Fruit fly (Drosophila melanogaster) whole organism, embryonic: Measurements from ENCODE around the gene Mkp3.

ENCODE experiments used
- CG13296 ChIP-seq: fragments of 200-800 bp; sonication (Bioruptor generic); optimal IDR thresholded peaks from 3 replicates; lab custom pipeline; 2018; ENCODE audit warnings: missing biosample characterization, mild to moderate bottlenecking, missing genetic modification characterization
- CG13894 ChIP-seq: fragments of 200-800 bp; sonication (Bioruptor generic); optimal IDR thresholded peaks from 3 replicates; lab custom pipeline; 2018; ENCODE audit warnings: missing biosample characterization, mild to moderate bottlenecking, missing genetic modification characterization, moderate library complexity
- CG8388 ChIP-seq: fragments of 200-800 bp; sonication (Bioruptor generic); optimal IDR thresholded peaks from 2 replicates; lab custom pipeline; 2019; ENCODE audit warnings: missing biosample characterization, mild to moderate bottlenecking, missing genetic modification characterization, moderate library complexity
- Dek ChIP-seq: fragments of 200-800 bp; sonication (Bioruptor generic); optimal IDR thresholded peaks from 3 replicates; lab custom pipeline; 2019; ENCODE audit warnings: missing biosample characterization, mild to moderate bottlenecking, missing genetic modification characterization, moderate library complexity
- Hr78 ChIP-seq, 2 experiments: fragments of 200-800 bp in 1 of 2; fragments of >200 bp in 1 of 2; sonication (Bioruptor generic) in 1 of 2; optimal IDR thresholded peaks; 2 replicates each; lab custom pipeline; 2017 to 2019; ENCODE audit warnings: missing biosample characterization in 2 of 2, missing genetic modification characterization in 2 of 2, mild to moderate bottlenecking in 1 of 2, moderate library complexity in 1 of 2
- lola ChIP-seq, 3 experiments: fragments of >200 bp in 2 of 3; fragments of 200-800 bp in 1 of 3; sonication (Bioruptor generic) in 1 of 3; optimal IDR thresholded peaks; 2 replicates each; lab custom pipeline; 2017 to 2019; ENCODE audit warnings: missing biosample characterization in 3 of 3, missing genetic modification characterization in 3 of 3, mild to moderate bottlenecking in 1 of 3, moderate library complexity in 1 of 3
- p53 ChIP-seq: fragments of 200-800 bp; sonication (Bioruptor generic); optimal IDR thresholded peaks from 2 replicates; lab custom pipeline; 2016; ENCODE audit warnings: missing biosample characterization, missing genetic modification characterization
- psq ChIP-seq: fragments of 200-800 bp; sonication (Bioruptor generic); optimal IDR thresholded peaks from 2 replicates; lab custom pipeline; 2017; ENCODE audit warnings: missing biosample characterization, missing genetic modification characterization
- vvl ChIP-seq: fragments of 200-800 bp; sonication (Bioruptor generic); IDR thresholded peaks from 2 replicates; pipeline ENCODE4 v1.3.6; 2022; ENCODE audit warnings: missing biosample characterization, missing genetic modification characterization
- wek ChIP-seq: fragments of 200-800 bp; sonication (Bioruptor generic); optimal IDR thresholded peaks from 3 replicates; lab custom pipeline; 2018; ENCODE audit warnings: missing biosample characterization, mild to moderate bottlenecking, missing genetic modification characterization, moderate library complexity

- TF ChIP-seq Dek (tag; lab: Kevin White, UChicago) = no peak
- no peak for TF ChIP-seq CG13894 (tag; lab: Kevin White, UChicago)
- no peak for TF ChIP-seq CG8388 (GFP tag; lab: Kevin White, UChicago)
- TF ChIP-seq p53 (GFP tag; lab: Kevin White, UChicago) = no peak
- TF ChIP-seq psq (GFP tag; lab: Kevin White, UChicago) = no peak
- TF ChIP-seq vvl (GFP tag; lab: Robert Waterston, UW) = no peak
- TF ChIP-seq wek = no peak
- no peak for TF ChIP-seq CG13296 (GFP tag; lab: Kevin White, UChicago)
- no peak for TF ChIP-seq Hr78 (GFP tag; optimal IDR thresholded peaks at IDR 0.05; lab: Kevin White, UChicago)
- no peak for TF ChIP-seq lola (GFP tag; optimal IDR thresholded peaks at IDR 0.05; lab: Kevin White, UChicago)
Measured at dm6 chr3L:19083126-19083525, 3.1 kb downstream of the Mkp3 start.
